Fruit fly (Drosophila melanogaster): ENCODE data around the gene CG10413.

CG10413 gene

DNA sequence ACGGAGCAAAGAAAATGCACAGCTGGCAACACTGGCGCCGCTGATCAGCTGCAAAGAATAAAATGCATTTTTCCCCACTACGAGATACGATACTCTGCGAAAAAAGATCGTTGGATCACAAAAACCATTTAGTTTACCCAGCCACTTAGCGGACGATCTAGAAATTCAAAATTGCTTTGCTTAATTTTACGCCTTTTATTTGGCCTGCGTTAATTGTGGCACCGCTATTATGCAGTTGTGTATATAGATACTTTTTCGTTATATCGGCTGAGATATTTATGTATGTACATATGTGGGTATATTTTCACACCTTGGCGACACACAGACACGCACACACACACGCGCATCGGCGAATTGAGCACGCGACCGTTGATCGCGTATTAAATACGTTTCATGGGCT, 42.5 kb downstream of the CG10413 start:
- TF ChIP-seq Clk (GFP tag; optimal IDR thresholded peaks at IDR 0.05): no peak
- peak; percentile 33 for TF ChIP-seq kay (GFP tag; ENCODE audit: borderline replicate concordance)

DNA sequence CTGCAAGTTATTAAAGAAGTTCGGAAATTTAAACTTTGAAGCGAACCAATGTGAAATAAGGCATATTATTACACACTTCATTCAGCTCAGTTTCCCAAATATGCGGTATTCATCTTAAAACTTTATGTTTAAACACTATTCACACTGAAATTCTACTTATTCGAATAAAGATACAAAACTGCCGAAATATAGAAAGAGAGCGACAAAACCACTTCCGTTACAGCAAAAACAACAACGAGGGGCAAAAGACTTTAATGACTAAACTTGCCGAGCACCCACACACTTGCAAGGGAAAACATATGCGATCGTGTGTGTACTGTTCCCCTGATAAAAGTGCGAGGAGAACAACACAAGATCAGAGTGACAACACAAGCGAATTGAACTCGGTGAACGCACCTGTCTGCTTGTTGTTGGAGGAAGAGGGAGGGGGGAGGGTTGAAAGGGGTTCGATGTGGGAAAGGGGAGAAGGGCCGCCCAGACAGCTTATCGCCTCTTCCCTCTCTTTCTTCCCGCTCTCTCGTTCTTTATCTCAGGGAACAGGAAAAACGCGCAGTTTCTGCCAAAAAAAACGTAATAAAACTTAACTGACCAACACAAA, 43.4 kb downstream of the CG10413 start:
- no peak for TF ChIP-seq CG14711 (tag; optimal IDR thresholded peaks at IDR 0.05)
- TF ChIP-seq Mnt (GFP tag; optimal IDR thresholded peaks at IDR 0.05): peak; percentile 41
- no peak for TF ChIP-seq bab1 (GFP tag; optimal IDR thresholded peaks at IDR 0.05)
- TF ChIP-seq toe (GFP tag; optimal IDR thresholded peaks at IDR 0.05): no peak
- no peak for TF ChIP-seq cic (GFP tag; optimal IDR thresholded peaks at IDR 0.05)
- peak; percentile 36 for TF ChIP-seq CG12768 (GFP tag; optimal IDR thresholded peaks at IDR 0.05)
- peak; percentile 8 for TF ChIP-seq tj (GFP tag; optimal IDR thresholded peaks at IDR 0.05)
- no peak for TF ChIP-seq kay (GFP tag; ENCODE audit: borderline replicate concordance)
- TF ChIP-seq CG7045 (GFP tag; optimal IDR thresholded peaks at IDR 0.05): no peak
- peak; percentile 86 for TF ChIP-seq pad (GFP tag; optimal IDR thresholded peaks at IDR 0.05)
- TF ChIP-seq CG33017 (tag; optimal IDR thresholded peaks at IDR 0.05): no peak
- TF ChIP-seq Hr96 (GFP tag; optimal IDR thresholded peaks at IDR 0.05): no peak
- TF ChIP-seq cnc (optimal IDR thresholded peaks at IDR 0.05): no peak
- TF ChIP-seq CG1620 (GFP tag; optimal IDR thresholded peaks at IDR 0.05): no peak

DNA sequence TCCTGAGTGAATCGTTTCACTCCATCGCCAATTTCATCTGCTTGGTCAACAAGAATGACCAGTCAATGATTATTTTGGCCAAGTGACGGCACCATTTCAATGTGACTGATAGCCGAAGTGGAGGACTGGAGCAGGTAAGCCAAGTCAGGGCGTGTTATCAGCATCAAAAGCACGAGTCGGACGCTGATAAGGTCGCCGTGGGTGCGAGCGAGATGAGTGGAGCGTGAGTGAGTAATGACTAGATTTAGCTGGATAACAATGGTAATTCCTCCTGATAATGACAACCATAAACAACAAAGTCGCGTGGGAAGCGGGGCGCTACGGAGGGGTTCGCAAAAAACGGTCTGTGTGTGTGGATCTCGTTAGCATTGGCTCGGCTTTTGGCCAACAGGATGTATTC, 44.0 kb downstream of the CG10413 start:
- TF ChIP-seq CG11617 (GFP tag; optimal IDR thresholded peaks at IDR 0.05): no peak
- TF ChIP-seq toe (GFP tag; optimal IDR thresholded peaks at IDR 0.05): no peak
- no peak for TF ChIP-seq CG5204 (GFP tag; optimal IDR thresholded peaks at IDR 0.05)
- peak; percentile 17 for TF ChIP-seq cic (GFP tag; optimal IDR thresholded peaks at IDR 0.05)
- TF ChIP-seq tj (GFP tag; optimal IDR thresholded peaks at IDR 0.05): no peak
- peak; percentile 56 for TF ChIP-seq kay (GFP tag; ENCODE audit: borderline replicate concordance)

DNA sequence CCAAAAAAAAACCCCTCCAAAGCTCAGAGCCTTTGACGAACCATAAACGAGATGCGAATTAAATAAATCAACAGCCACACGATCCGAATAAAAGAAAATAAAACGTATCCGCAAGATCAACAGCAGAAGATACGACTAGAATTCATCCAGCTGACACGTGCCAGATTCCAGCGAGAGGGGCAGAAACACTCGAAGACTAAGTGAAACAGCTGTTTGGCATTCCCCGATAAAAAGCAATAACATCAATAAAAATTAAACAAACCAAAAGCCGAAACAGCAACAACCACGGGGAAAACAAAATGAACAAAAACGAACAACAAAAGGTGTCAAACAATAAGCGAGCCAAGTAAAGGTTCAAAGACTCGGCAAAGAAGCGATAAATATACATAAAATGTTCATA, 46.0 kb downstream of the CG10413 start:
- no peak for TF ChIP-seq CG7045 (GFP tag; optimal IDR thresholded peaks at IDR 0.05)
- no peak for TF ChIP-seq CG11617 (GFP tag; optimal IDR thresholded peaks at IDR 0.05)
- TF ChIP-seq pad (GFP tag; optimal IDR thresholded peaks at IDR 0.05): no peak
- TF ChIP-seq CG7101 (tag; optimal IDR thresholded peaks at IDR 0.05): no peak
- TF ChIP-seq toe (GFP tag; optimal IDR thresholded peaks at IDR 0.05): no peak
- TF ChIP-seq CG5204 (GFP tag; optimal IDR thresholded peaks at IDR 0.05): no peak
- TF ChIP-seq CG14711 (tag; optimal IDR thresholded peaks at IDR 0.05): no peak

DNA sequence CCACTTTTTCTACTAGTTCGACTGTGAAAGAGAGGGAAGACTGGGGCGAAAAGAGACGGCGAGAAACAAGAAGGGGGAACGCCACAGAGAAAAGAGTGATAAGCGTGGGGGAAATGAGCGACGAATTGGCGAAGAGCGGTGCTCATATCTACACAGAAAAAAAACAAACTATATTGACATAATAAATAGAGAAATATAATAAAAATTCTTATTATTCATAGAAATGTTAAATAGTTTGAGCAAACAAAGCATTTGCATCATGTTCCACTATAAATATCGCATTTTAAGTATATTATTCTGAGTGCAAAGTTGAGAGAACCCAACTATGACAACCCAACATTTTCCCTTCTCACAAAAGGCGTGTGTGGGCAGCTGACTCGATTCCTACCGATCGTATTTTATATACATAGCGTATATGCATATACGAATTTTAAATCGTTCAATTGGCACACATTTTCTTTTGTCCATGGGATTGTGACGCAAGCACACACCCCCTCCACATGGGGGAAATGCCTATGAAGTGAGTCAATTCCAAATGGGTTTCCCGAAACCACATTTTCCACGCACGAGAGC, 47.0 kb downstream of the CG10413 start:
- TF ChIP-seq CG14711 (tag; optimal IDR thresholded peaks at IDR 0.05): peak; percentile 65
- TF ChIP-seq Clk (GFP tag; optimal IDR thresholded peaks at IDR 0.05): no peak
- peak; percentile 24 for TF ChIP-seq Crg-1 (GFP tag; optimal IDR thresholded peaks at IDR 0.05)
- peak; percentile 23 for TF ChIP-seq tj (GFP tag; optimal IDR thresholded peaks at IDR 0.05)
- TF ChIP-seq CG7045 (GFP tag; optimal IDR thresholded peaks at IDR 0.05): peak; percentile 52
- TF ChIP-seq cnc (optimal IDR thresholded peaks at IDR 0.05): no peak
- TF ChIP-seq bab1 (GFP tag; optimal IDR thresholded peaks at IDR 0.05): peak; percentile 47
- peak; percentile 32 for TF ChIP-seq CG12768 (GFP tag; optimal IDR thresholded peaks at IDR 0.05)
- TF ChIP-seq Hr96 (GFP tag; optimal IDR thresholded peaks at IDR 0.05): no peak
- peak; percentile 53 for TF ChIP-seq CG11617 (GFP tag; optimal IDR thresholded peaks at IDR 0.05)
- TF ChIP-seq cic (GFP tag; optimal IDR thresholded peaks at IDR 0.05): peak; percentile 6
- peak; percentile 70 for TF ChIP-seq CG33017 (tag; optimal IDR thresholded peaks at IDR 0.05)
- no peak for TF ChIP-seq CG1620 (GFP tag; optimal IDR thresholded peaks at IDR 0.05)
- no peak for TF ChIP-seq ovo (GFP tag; optimal IDR thresholded peaks at IDR 0.05)
- TF ChIP-seq CG7101 (tag; optimal IDR thresholded peaks at IDR 0.05): peak; percentile 66
- TF ChIP-seq pad (GFP tag; optimal IDR thresholded peaks at IDR 0.05): no peak
- TF ChIP-seq Mnt (GFP tag; optimal IDR thresholded peaks at IDR 0.05): no peak
- peak; percentile 70 for TF ChIP-seq kay (GFP tag; ENCODE audit: borderline replicate concordance)
- TF ChIP-seq toe (GFP tag; optimal IDR thresholded peaks at IDR 0.05): no peak
- TF ChIP-seq CG5204 (GFP tag; optimal IDR thresholded peaks at IDR 0.05): peak; percentile 27

DNA sequence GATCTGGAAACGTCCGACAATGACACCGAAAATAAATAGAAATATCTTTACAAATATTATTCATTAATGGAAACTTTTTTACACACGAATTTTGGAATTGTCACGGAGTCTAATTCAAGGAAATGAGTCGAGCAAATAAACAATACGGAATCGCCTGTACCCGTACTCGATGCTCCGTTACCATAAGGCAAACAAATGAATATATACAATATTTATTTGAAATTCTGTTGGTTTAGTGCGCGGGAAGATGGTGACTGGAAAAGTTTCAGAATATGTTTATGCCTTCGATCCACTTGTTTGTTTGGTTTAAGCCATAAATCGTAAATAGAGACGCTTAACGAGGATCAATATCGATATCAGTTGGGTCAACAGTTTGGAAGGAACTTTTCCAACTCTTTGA, 48.7 kb downstream of the CG10413 start:
- TF ChIP-seq CG11617 (GFP tag; optimal IDR thresholded peaks at IDR 0.05) (no peak), CG7045 (GFP tag; optimal IDR thresholded peaks at IDR 0.05) (no peak), Clk (GFP tag; optimal IDR thresholded peaks at IDR 0.05) (no peak)

DNA sequence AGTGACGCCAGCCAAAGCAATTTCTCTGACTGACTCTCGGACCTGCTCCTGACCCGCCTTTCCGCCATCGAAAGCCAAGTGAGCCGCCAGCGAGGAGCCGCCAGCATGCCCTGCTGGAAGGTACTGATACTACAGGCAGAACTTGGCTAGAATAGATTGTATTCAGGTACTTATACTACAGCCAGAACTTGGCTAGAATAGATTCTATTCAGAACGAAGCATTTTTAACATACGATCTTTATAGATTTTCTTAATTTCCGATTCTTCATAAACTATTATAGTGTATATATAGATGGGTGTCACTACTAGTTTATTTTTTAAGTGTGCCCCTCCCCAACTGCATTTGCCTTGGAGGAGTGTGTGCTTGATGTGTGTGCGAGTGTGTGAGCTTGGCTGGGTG, 50.8 kb downstream of the CG10413 start:
- TF ChIP-seq CG33017 (tag; optimal IDR thresholded peaks at IDR 0.05) (no peak), Mnt (GFP tag; optimal IDR thresholded peaks at IDR 0.05) (no peak), CG11617 (GFP tag; optimal IDR thresholded peaks at IDR 0.05) (no peak), CG7045 (GFP tag; optimal IDR thresholded peaks at IDR 0.05) (no peak)

All from whole organism, adult.